Worm (Caenorhabditis elegans) whole organism, young adult: Measurements from ENCODE around the gene brf-1.
A peak's percentile ranks its signal among the peaks of the same experiment; 100 is the strongest.

Experiments used
- B0019.2 ChIP-seq: fragments of 200-800 bp; sonication (Bioruptor generic); conservative IDR thresholded peaks from 2 replicates; pipeline ENCODE4 v1.3.6; 2022; ENCODE audit warnings: missing genetic modification reagents, missing genetic modification characterization, missing compliant biosample characterization
- B0035.1 ChIP-seq: sonication (generic microtip); optimal IDR thresholded peaks from 2 replicates; lab custom pipeline; 2016; ENCODE audit warnings: missing genetic modification characterization, mild to moderate bottlenecking, missing compliant biosample characterization, missing genotype, missing genetic modification reagents
- B0336.3 ChIP-seq: fragments of 200-800 bp; sonication (Bioruptor generic); IDR thresholded peaks from 2 replicates; pipeline ENCODE4 v1.3.6; 2022; ENCODE audit warnings: missing genetic modification characterization, missing compliant biosample characterization
- C06A6.2 ChIP-seq: fragments of 200-800 bp; sonication (Bioruptor generic); conservative IDR thresholded peaks from 2 replicates; pipeline ENCODE4 v1.3.6; 2022; ENCODE audit warnings: missing genetic modification characterization, missing compliant biosample characterization
- C17E4.6 ChIP-seq: fragments of 200-800 bp; sonication (Bioruptor generic); IDR thresholded peaks from 2 replicates; pipeline ENCODE4 v1.3.6; 2022; ENCODE audit warnings: missing genetic modification reagents, missing genetic modification characterization, missing compliant biosample characterization
- F10E7.11 ChIP-seq: sonication (generic microtip); optimal IDR thresholded peaks from 2 replicates; lab custom pipeline; 2017; ENCODE audit warnings: mild to moderate bottlenecking, missing genetic modification characterization, moderate library complexity, missing compliant biosample characterization
- F23B12.7 ChIP-seq: sonication (generic microtip); optimal IDR thresholded peaks from 2 replicates; lab custom pipeline; 2017; ENCODE audit warnings: missing genetic modification characterization, mild to moderate bottlenecking, missing compliant biosample characterization, antibody characterized with exemption, moderate library complexity; ENCODE audit not compliant: insufficient read depth
- F37B4.10 ChIP-seq: fragments of 200-800 bp; sonication (Bioruptor generic); IDR thresholded peaks from 2 replicates; pipeline ENCODE4 v1.3.6; 2022; ENCODE audit warnings: missing genetic modification characterization, missing compliant biosample characterization
- F55B11.4 ChIP-seq: sonication (generic microtip); optimal IDR thresholded peaks from 2 replicates; lab custom pipeline; 2016; ENCODE audit warnings: missing compliant biosample characterization, missing genetic modification characterization, borderline replicate concordance; ENCODE audit not compliant: insufficient read depth
- F57A8.1 ChIP-seq: fragments of 200-800 bp; sonication (Bioruptor generic); optimal IDR thresholded peaks from 2 replicates; lab custom pipeline; 2018; ENCODE audit warnings: mild to moderate bottlenecking, missing genetic modification characterization, moderate library complexity, missing compliant biosample characterization
- Y53F4B.3 ChIP-seq: fragments of 200-800 bp; sonication (Bioruptor generic); IDR thresholded peaks from 2 replicates; pipeline ENCODE4 v1.3.6; 2022; ENCODE audit warnings: missing genetic modification reagents, missing genetic modification characterization, missing compliant biosample characterization
- Y67H2A.10 ChIP-seq: fragments of 200-800 bp; sonication (Bioruptor generic); conservative IDR thresholded peaks from 2 replicates; pipeline ENCODE4 v1.3.6; 2022; ENCODE audit warnings: missing genetic modification reagents, missing genetic modification characterization, missing compliant biosample characterization
- aptf-3 ChIP-seq: fragments of 200-800 bp; sonication (Bioruptor generic); IDR thresholded peaks from 2 replicates; pipeline ENCODE4 v1.3.6; 2022; ENCODE audit warnings: missing genetic modification characterization, missing compliant biosample characterization
- attf-5 ChIP-seq: fragments of 200-800 bp; sonication (Bioruptor generic); optimal IDR thresholded peaks from 2 replicates; lab custom pipeline; 2018; ENCODE audit warnings: mild to moderate bottlenecking, missing genetic modification characterization, missing compliant biosample characterization
- bed-1 ChIP-seq: fragments of 200-800 bp; sonication (Bioruptor generic); IDR thresholded peaks from 2 replicates; pipeline ENCODE4 v1.3.6; 2022; ENCODE audit warnings: missing genetic modification reagents, missing genetic modification characterization, missing compliant biosample characterization
- bed-2 ChIP-seq: fragments of 200-800 bp; sonication (Bioruptor generic); IDR thresholded peaks from 2 replicates; pipeline ENCODE4 v1.3.6; 2022; ENCODE audit warnings: missing genetic modification reagents, missing genetic modification characterization, missing compliant biosample characterization
- ceh-100 ChIP-seq: fragments of 200-800 bp; sonication (Bioruptor generic); IDR thresholded peaks from 2 replicates; pipeline ENCODE4 v1.3.6; 2022; ENCODE audit warnings: missing genetic modification reagents, missing genetic modification characterization, missing compliant biosample characterization
- ceh-27 ChIP-seq: fragments of 200-800 bp; sonication (Bioruptor generic); optimal IDR thresholded peaks from 2 replicates; lab custom pipeline; 2018; ENCODE audit warnings: mild to moderate bottlenecking, missing genetic modification characterization, moderate library complexity, missing compliant biosample characterization
- ceh-40 ChIP-seq: fragments of 200-800 bp; sonication (Bioruptor generic); IDR thresholded peaks from 2 replicates; pipeline ENCODE4 v1.3.6; 2022; ENCODE audit warnings: missing genetic modification characterization, missing compliant biosample characterization
- efl-1 ChIP-seq: fragments of 150-350 bp; optimal IDR thresholded peaks from 2 replicates; lab custom pipeline; 2014; ENCODE audit warnings: missing biosample characterization, missing genetic modification reagents, missing genetic modification characterization
- egl-44 ChIP-seq: fragments of 200-800 bp; sonication (Bioruptor generic); IDR thresholded peaks from 2 replicates; pipeline ENCODE4 v1.3.6; 2022; ENCODE audit warnings: missing genetic modification reagents, missing genetic modification characterization, missing compliant biosample characterization
- egrh-3 ChIP-seq: fragments of 200-800 bp; sonication (Bioruptor generic); IDR thresholded peaks from 2 replicates; pipeline ENCODE4 v1.3.6; 2022; ENCODE audit warnings: missing genetic modification reagents, missing genetic modification characterization, missing compliant biosample characterization
- ets-4 ChIP-seq: fragments of 200-800 bp; sonication (Bioruptor generic); optimal IDR thresholded peaks from 2 replicates; lab custom pipeline; 2018; ENCODE audit warnings: mild to moderate bottlenecking, missing genetic modification characterization, missing compliant biosample characterization
- fkh-3 ChIP-seq: sonication (generic microtip); optimal IDR thresholded peaks from 2 replicates; lab custom pipeline; 2016; ENCODE audit warnings: mild to moderate bottlenecking, missing genetic modification characterization, missing compliant biosample characterization
- him-1 ChIP-seq: sonication (generic microtip); optimal IDR thresholded peaks from 2 replicates; lab custom pipeline; 2016; ENCODE audit warnings: missing genotype, missing genetic modification reagents, missing genetic modification characterization, missing compliant biosample characterization
- hmg-1.2 ChIP-seq: fragments of 200-800 bp; sonication (Bioruptor generic); IDR thresholded peaks from 2 replicates; pipeline ENCODE4 v1.3.6; 2022; ENCODE audit warnings: missing genetic modification reagents, missing genetic modification characterization, missing compliant biosample characterization
- hmg-20 ChIP-seq: fragments of 200-800 bp; sonication (Bioruptor generic); IDR thresholded peaks from 2 replicates; pipeline ENCODE4 v1.3.6; 2022; ENCODE audit warnings: missing genetic modification reagents, missing genetic modification characterization, missing compliant biosample characterization
- hrde-1 ChIP-seq: sonication (generic microtip); optimal IDR thresholded peaks from 2 replicates; lab custom pipeline; 2016; ENCODE audit warnings: missing genetic modification characterization, mild to moderate bottlenecking, missing compliant biosample characterization, moderate library complexity, missing genotype, missing genetic modification reagents, borderline replicate concordance
- lag-1 ChIP-seq: fragments of 200-800 bp; sonication (Bioruptor generic); IDR thresholded peaks from 2 replicates; pipeline ENCODE4 v1.3.6; 2022; ENCODE audit warnings: missing genetic modification reagents, missing genetic modification characterization, missing compliant biosample characterization
- let-526 ChIP-seq: fragments of 200-800 bp; sonication (Bioruptor generic); IDR thresholded peaks from 2 replicates; pipeline ENCODE4 v1.3.6; 2022; ENCODE audit warnings: missing genetic modification reagents, missing genetic modification characterization, missing compliant biosample characterization
- let-607 ChIP-seq, 2 experiments: fragments of 200-800 bp in 1 of 2; sonication (Bioruptor generic) in 1 of 2; sonication (generic microtip) in 1 of 2; optimal IDR thresholded peaks; 2 replicates each; lab custom pipeline; 2016 to 2018; ENCODE audit warnings: mild to moderate bottlenecking in 2 of 2, missing compliant biosample characterization in 2 of 2, missing genetic modification characterization in 2 of 2, moderate library complexity in 2 of 2, missing genotype in 1 of 2
- lin-54 ChIP-seq: fragments of 200-800 bp; sonication (Bioruptor generic); optimal IDR thresholded peaks from 2 replicates; lab custom pipeline; 2018; ENCODE audit warnings: mild to moderate bottlenecking, missing genetic modification characterization, missing compliant biosample characterization
- lsl-1 ChIP-seq: fragments of 200-800 bp; sonication (Bioruptor generic); optimal IDR thresholded peaks from 2 replicates; lab custom pipeline; 2018; ENCODE audit warnings: mild to moderate bottlenecking, missing genetic modification characterization, moderate library complexity, missing compliant biosample characterization
- madf-3 ChIP-seq: fragments of 200-800 bp; sonication (Bioruptor generic); IDR thresholded peaks from 2 replicates; pipeline ENCODE4 v1.3.6; 2022; ENCODE audit warnings: missing genetic modification reagents, missing genetic modification characterization, missing compliant biosample characterization
- madf-6 ChIP-seq: fragments of 200-800 bp; sonication (Bioruptor generic); IDR thresholded peaks from 2 replicates; pipeline ENCODE4 v1.3.6; 2022; ENCODE audit warnings: missing genetic modification reagents, missing genetic modification characterization, missing compliant biosample characterization
- nfya-2 ChIP-seq: fragments of 200-800 bp; sonication (Bioruptor generic); IDR thresholded peaks from 2 replicates; pipeline ENCODE4 v1.3.6; 2022; ENCODE audit warnings: missing genetic modification reagents, missing genetic modification characterization, missing compliant biosample characterization
- nfyb-1 ChIP-seq: fragments of 200-800 bp; sonication (Bioruptor generic); IDR thresholded peaks from 2 replicates; pipeline ENCODE4 v1.3.6; 2022; ENCODE audit warnings: missing genetic modification reagents, missing genetic modification characterization, missing compliant biosample characterization
- nhr-27 ChIP-seq: fragments of 200-800 bp; sonication (Bioruptor generic); optimal IDR thresholded peaks from 2 replicates; lab custom pipeline; 2018; ENCODE audit warnings: mild to moderate bottlenecking, missing genetic modification characterization, moderate library complexity, missing compliant biosample characterization
- pha-4 ChIP-seq: fragments of 150-350 bp; sonication (generic microtip); optimal IDR thresholded peaks from 2 replicates; lab custom pipeline; 2014; ENCODE audit warnings: missing biosample characterization, missing genetic modification reagents, missing genetic modification characterization
- sea-2 ChIP-seq: fragments of 200-800 bp; sonication (Bioruptor generic); IDR thresholded peaks from 2 replicates; pipeline ENCODE4 v1.3.6; 2022; ENCODE audit warnings: missing genetic modification characterization, missing compliant biosample characterization
- snpc-4 ChIP-seq, 5 experiments: fragments of 150-350 bp in 1 of 5; sonication (generic microtip) in 4 of 5; optimal IDR thresholded peaks; 2 replicates each; lab custom pipeline; 2014 to 2018; ENCODE audit warnings: missing genetic modification characterization in 5 of 5, missing biosample characterization in 3 of 5, antibody characterized with exemption in 2 of 5, mild to moderate bottlenecking in 2 of 5, missing compliant biosample characterization in 2 of 5, missing genotype in 2 of 5, moderate library complexity in 2 of 5, missing genetic modification reagents in 1 of 5
- tbx-9 ChIP-seq: sonication (generic microtip); optimal IDR thresholded peaks from 2 replicates; lab custom pipeline; 2016; ENCODE audit warnings: borderline replicate concordance, missing genetic modification characterization, inconsistent platforms, missing compliant biosample characterization
- zim-3 ChIP-seq: sonication (generic microtip); optimal IDR thresholded peaks from 2 replicates; lab custom pipeline; 2017; ENCODE audit warnings: mild to moderate bottlenecking, missing genetic modification characterization, moderate library complexity, missing compliant biosample characterization
- ztf-22 ChIP-seq: fragments of 200-800 bp; sonication (Bioruptor generic); optimal IDR thresholded peaks from 2 replicates; lab custom pipeline; 2018; ENCODE audit warnings: mild to moderate bottlenecking, missing genetic modification characterization, moderate library complexity, missing compliant biosample characterization
- ztf-26 ChIP-seq: sonication (generic microtip); optimal IDR thresholded peaks from 2 replicates; lab custom pipeline; 2017; ENCODE audit warnings: missing genetic modification characterization, missing compliant biosample characterization
- ztf-28 ChIP-seq: fragments of 200-800 bp; sonication (Bioruptor generic); IDR thresholded peaks from 2 replicates; pipeline ENCODE4 v1.3.6; 2022; ENCODE audit warnings: missing genetic modification reagents, missing genetic modification characterization, missing compliant biosample characterization

Gene brf-1

DNA sequence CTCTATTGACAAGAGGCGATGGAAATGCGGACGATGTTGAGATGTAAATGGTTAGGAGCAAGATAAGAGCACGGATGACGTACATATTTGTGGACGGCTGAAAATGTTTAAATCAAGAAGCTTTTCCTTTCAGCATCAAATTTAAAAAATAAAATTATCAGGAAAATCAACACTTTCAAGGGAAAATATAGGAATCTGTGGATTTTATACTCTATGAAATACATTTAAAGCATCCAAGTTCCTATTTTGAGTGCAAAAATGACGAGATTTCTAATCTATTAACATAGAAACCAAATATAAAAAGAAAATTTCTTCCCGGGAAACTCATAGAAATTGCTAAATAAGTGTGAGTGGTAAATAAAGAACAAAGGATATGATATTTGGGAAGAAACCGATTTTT is 8.4 kb downstream of the brf-1 start, which contains the start of gene F45E12.6:
Gene F45E12.6 (minus strand): TSS at position 101 of the 400 bp plus-strand sequence.
- no peak for TF ChIP-seq ztf-28 (GFP tag; lab: Robert Waterston, UW)
- no peak for TF ChIP-seq pha-4
- TF ChIP-seq hmg-20 (GFP tag; lab: Robert Waterston, UW) = no peak
- no peak for TF ChIP-seq F37B4.10
- TF ChIP-seq lin-54 (GFP tag; lab: Kevin White, UChicago) = no peak
- TF ChIP-seq Y53F4B.3 (GFP tag; lab: Robert Waterston, UW) = no peak
- TF ChIP-seq F55B11.4 = no peak
- TF ChIP-seq F10E7.11 (tag; lab: Kevin White, UChicago) = no peak
- TF ChIP-seq egl-44 (GFP tag; lab: Robert Waterston, UW) = no peak
- TF ChIP-seq hrde-1 = no peak
- TF ChIP-seq bed-2 (GFP tag; lab: Robert Waterston, UW) = no peak
- TF ChIP-seq nfya-2 (GFP tag; lab: Robert Waterston, UW) = no peak
- no peak for TF ChIP-seq ceh-100 (GFP tag; lab: Robert Waterston, UW)
- TF ChIP-seq F23B12.7 = no peak
- TF ChIP-seq madf-6 (GFP tag; lab: Robert Waterston, UW) = no peak
- TF ChIP-seq B0035.1 (tag; lab: Kevin White, UChicago) = no peak
- TF ChIP-seq aptf-3 = no peak

DNA sequence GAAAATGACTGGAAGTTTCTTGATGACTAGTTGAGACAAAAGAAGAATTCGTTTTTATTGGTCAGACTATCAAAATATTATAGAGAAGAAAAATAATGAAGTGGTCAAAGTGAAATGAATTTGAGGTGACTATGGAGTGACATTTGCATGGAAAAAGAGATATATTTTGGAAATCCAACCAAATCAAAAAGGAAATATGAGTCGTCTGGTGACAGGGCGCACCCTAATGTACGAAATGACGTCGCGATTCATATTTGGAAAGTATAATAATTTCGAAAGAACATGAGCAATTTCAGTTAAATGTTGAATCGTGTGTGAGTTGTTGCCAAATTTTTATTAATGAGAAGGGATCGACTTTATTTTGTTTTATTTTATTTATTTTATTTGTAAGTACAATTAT is 11.8 kb downstream of the brf-1 start, which contains the start of gene F21D12.2:
Gene F21D12.2 (plus strand): TSS at position 301 of the 400 bp plus-strand sequence.
- TF ChIP-seq attf-5 (GFP tag; lab: Kevin White, UChicago) (no peak), egl-44 (GFP tag; lab: Robert Waterston, UW) (no peak), C06A6.2 (GFP tag; lab: Robert Waterston, UW) (no peak), Y67H2A.10 (GFP tag; lab: Robert Waterston, UW) (no peak), lag-1 (GFP tag; lab: Robert Waterston, UW) (no peak), zim-3 (tag; lab: Kevin White, UChicago) (no peak), B0336.3 (GFP tag; lab: Robert Waterston, UW) (no peak), nhr-27 (tag; lab: Kevin White, UChicago) (no peak), ceh-40 (GFP tag; lab: Robert Waterston, UW) (no peak), hmg-1.2 (GFP tag; lab: Robert Waterston, UW) (no peak), F55B11.4 (no peak), him-1 (tag; lab: Kevin White, UChicago) (no peak), C17E4.6 (GFP tag; lab: Robert Waterston, UW) (no peak)

DNA sequence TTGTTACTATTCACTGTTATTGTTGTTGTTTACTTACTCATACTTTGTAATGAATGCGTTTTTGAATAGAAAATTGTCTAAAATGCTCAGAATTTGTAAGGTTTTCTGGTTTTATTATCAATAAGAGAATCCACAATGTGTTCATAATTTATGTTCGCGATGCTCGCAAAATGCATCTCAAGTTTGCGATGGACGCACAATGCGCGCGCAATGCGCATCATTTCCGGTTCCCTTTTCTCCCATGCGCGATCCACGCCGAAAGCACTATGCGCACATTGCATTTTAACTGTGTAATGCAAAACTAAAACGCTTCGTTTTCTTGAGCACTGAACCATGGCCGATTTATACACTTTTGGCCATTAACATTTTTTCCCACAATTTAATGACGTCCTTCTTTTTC is 13.8 kb downstream of the brf-1 start:
- TF ChIP-seq aptf-3 (0 out of 2 replicates have a peak, but pooled peaks have one; percentile 82), B0019.2 (no peak), tbx-9 (tag; lab: Kevin White, UChicago) (no peak), ceh-27 (no peak), fkh-3 (tag; lab: Kevin White, UChicago) (peak; percentile 73), lsl-1 (no peak), bed-1 (GFP tag; lab: Robert Waterston, UW) (no peak), F23B12.7 (no peak), ztf-22 (GFP tag; lab: Kevin White, UChicago) (no peak), snpc-4 (GFP tag; optimal IDR thresholded peaks at IDR 0.05; lab: Kevin White, UChicago) (no peak), snpc-4 (tag; optimal IDR thresholded peaks at IDR 0.05; lab: Kevin White, UChicago) (no peak), efl-1 (GFP tag; lab: Kevin White, UChicago) (no peak), egrh-3 (GFP tag; lab: Robert Waterston, UW) (no peak), F57A8.1 (GFP tag; lab: Kevin White, UChicago) (no peak), let-607 (tag; optimal IDR thresholded peaks at IDR 0.05; lab: Kevin White, UChicago) (no peak), attf-5 (GFP tag; lab: Kevin White, UChicago) (peak; percentile 42), nfyb-1 (GFP tag; lab: Robert Waterston, UW) (peak; percentile 51; the same call in 1 of the 2 replicates), let-526 (no peak), ets-4 (GFP tag; lab: Kevin White, UChicago) (no peak), sea-2 (GFP tag; lab: Robert Waterston, UW) (no peak), ztf-26 (tag; lab: Kevin White, UChicago) (no peak), madf-3 (GFP tag; lab: Robert Waterston, UW) (0 out of 2 replicates have a peak, but pooled peaks have one; percentile 19)
